Fruit fly (Drosophila melanogaster): ENCODE measurements around the gene Graf.

- TF ChIP-seq CG7745 (tag; optimal IDR thresholded peaks at IDR 0.05), result no peak
- no peak for TF ChIP-seq gsb-n (tag; optimal IDR thresholded peaks at IDR 0.05)
- TF ChIP-seq hth (optimal IDR thresholded peaks at IDR 0.05), result no peak
- TF ChIP-seq psq (GFP tag; optimal IDR thresholded peaks at IDR 0.05), result no peak
- TF ChIP-seq croc (GFP tag; conservative IDR thresholded peaks at IDR 0.05), result no peak
- TF ChIP-seq gro (GFP tag; optimal IDR thresholded peaks at IDR 0.05), result no peak
- TF ChIP-seq Deaf1 (tag; optimal IDR thresholded peaks at IDR 0.05), result peak; percentile 64
Observed at dm6 chrX:15803764-15804563, 43.4 kb upstream of the Graf start, which contains the start of the genes PGRP-LE and sd.
